Fruit fly (Drosophila melanogaster) whole organism, pupa: ENCODE measurements around the gene CG14109.

Experiments
- CG10348 ChIP-seq: fragments of 200-800 bp; sonication (Bioruptor generic); IDR thresholded peaks from 2 replicates; pipeline ENCODE4 v1.3.6; 2022; ENCODE audit warnings: missing biosample characterization, missing genetic modification characterization
- D1 ChIP-seq: fragments of 200-800 bp; sonication (Bioruptor generic); optimal IDR thresholded peaks from 2 replicates; lab custom pipeline; 2018; ENCODE audit warnings: missing biosample characterization, mild to moderate bottlenecking, missing genetic modification characterization, moderate library complexity

DNA sequence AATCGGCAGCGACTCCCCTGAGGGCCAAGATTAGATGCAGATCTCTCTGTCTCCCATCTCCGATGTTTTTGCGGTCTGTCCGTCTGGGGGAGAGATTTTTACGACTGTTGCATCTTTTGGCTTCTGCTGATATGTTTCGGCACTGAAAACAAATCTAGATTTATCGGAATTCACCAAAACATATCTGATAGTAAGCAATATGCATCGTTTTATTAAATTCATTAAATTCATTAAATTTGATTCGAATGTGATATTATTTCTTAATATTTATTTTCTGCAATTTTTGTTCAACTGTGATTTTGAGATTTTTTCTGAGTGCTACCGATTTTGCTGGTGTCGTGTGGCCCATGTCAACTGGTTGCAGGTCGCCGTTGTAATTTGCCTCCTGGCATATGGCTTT, 47.2 kb upstream of the CG14109 start:
- no peak for TF ChIP-seq CG10348 (GFP tag; lab: Robert Waterston, UW)
- no peak for TF ChIP-seq D1 (tag; lab: Kevin White, UChicago)
